Worm (Caenorhabditis elegans) whole organism, mixed stage, embryonic: Measurements from ENCODE around the gene C16C8.21.

Experiments
- M03D4.4 ChIP-seq: sonication (generic microtip); optimal IDR thresholded peaks from 2 replicates; lab custom pipeline; 2017; ENCODE audit warnings: mild to moderate bottlenecking, missing genetic modification characterization, missing compliant biosample characterization
- bed-3 ChIP-seq: fragments of 200-800 bp; sonication (Bioruptor generic); optimal IDR thresholded peaks from 3 replicates; lab custom pipeline; 2018; ENCODE audit warnings: mild to moderate bottlenecking, missing genetic modification characterization, moderate library complexity, missing compliant biosample characterization
- blmp-1 ChIP-seq: fragments of 150-350 bp; optimal IDR thresholded peaks from 2 replicates; lab custom pipeline; 2014; ENCODE audit warnings: missing biosample characterization, missing genetic modification characterization
- ceh-43 ChIP-seq: fragments of 200-800 bp; sonication (Bioruptor generic); optimal IDR thresholded peaks from 2 replicates; lab custom pipeline; 2018; ENCODE audit warnings: mild to moderate bottlenecking, missing genetic modification characterization, moderate library complexity, missing compliant biosample characterization
- ceh-83 ChIP-seq: fragments of 200-800 bp; sonication (Bioruptor generic); optimal IDR thresholded peaks from 2 replicates; lab custom pipeline; 2018; ENCODE audit warnings: mild to moderate bottlenecking, missing genetic modification characterization, missing compliant biosample characterization
- cnd-1 ChIP-seq: fragments of 200-800 bp; sonication (Bioruptor generic); optimal IDR thresholded peaks from 2 replicates; lab custom pipeline; 2018; ENCODE audit warnings: mild to moderate bottlenecking, missing genetic modification characterization, missing compliant biosample characterization
- drap-1 ChIP-seq: fragments of 200-800 bp; sonication (Bioruptor generic); optimal IDR thresholded peaks from 3 replicates; lab custom pipeline; 2018; ENCODE audit warnings: mild to moderate bottlenecking, missing genetic modification characterization, missing compliant biosample characterization
- elt-1 ChIP-seq: sonication (generic microtip); optimal IDR thresholded peaks from 2 replicates; lab custom pipeline; 2017; ENCODE audit warnings: missing genetic modification characterization, mild to moderate bottlenecking, missing compliant biosample characterization, antibody characterized with exemption, moderate library complexity, borderline replicate concordance; ENCODE audit not compliant: insufficient read depth
- elt-3 ChIP-seq: fragments of 150-350 bp; optimal IDR thresholded peaks from 2 replicates; lab custom pipeline; 2014; ENCODE audit warnings: missing biosample characterization, missing genetic modification characterization
- flh-1 ChIP-seq: fragments of 200-800 bp; sonication (Bioruptor generic); optimal IDR thresholded peaks from 2 replicates; lab custom pipeline; 2018; ENCODE audit warnings: mild to moderate bottlenecking, missing genetic modification characterization, moderate library complexity, missing compliant biosample characterization
- ham-2 ChIP-seq: fragments of 200-800 bp; sonication (Bioruptor generic); optimal IDR thresholded peaks from 2 replicates; lab custom pipeline; 2018; ENCODE audit warnings: mild to moderate bottlenecking, missing genetic modification characterization, missing compliant biosample characterization
- mab-5 ChIP-seq: fragments of 150-350 bp; optimal IDR thresholded peaks from 2 replicates; lab custom pipeline; 2014; ENCODE audit warnings: missing biosample characterization, missing genetic modification characterization
- mep-1 ChIP-seq: fragments of 150-350 bp; optimal IDR thresholded peaks from 2 replicates; lab custom pipeline; 2017; ENCODE audit warnings: missing biosample characterization, missing genetic modification reagents, missing genetic modification characterization, inconsistent platforms
- mls-2 ChIP-seq: sonication (generic microtip); optimal IDR thresholded peaks from 2 replicates; lab custom pipeline; 2016; ENCODE audit warnings: mild to moderate bottlenecking, missing genetic modification characterization, moderate library complexity, missing compliant biosample characterization
- nhr-12 ChIP-seq: fragments of 150-350 bp; optimal IDR thresholded peaks from 2 replicates; lab custom pipeline; 2014; ENCODE audit warnings: missing biosample characterization, missing genetic modification characterization
- nhr-2 ChIP-seq: fragments of 150-350 bp; optimal IDR thresholded peaks from 2 replicates; lab custom pipeline; 2014; ENCODE audit warnings: missing biosample characterization, missing genetic modification characterization
- nhr-237 ChIP-seq: fragments of 150-350 bp; optimal IDR thresholded peaks from 2 replicates; lab custom pipeline; 2014; ENCODE audit warnings: missing biosample characterization, missing genetic modification characterization
- nhr-28 ChIP-seq: fragments of 150-350 bp; optimal IDR thresholded peaks from 2 replicates; lab custom pipeline; 2014; ENCODE audit warnings: missing biosample characterization, missing genetic modification characterization
- nhr-76 ChIP-seq: sonication (generic microtip); optimal IDR thresholded peaks from 2 replicates; lab custom pipeline; 2017; ENCODE audit warnings: missing biosample characterization, missing genetic modification characterization
- pha-4 ChIP-seq: fragments of 150-350 bp; optimal IDR thresholded peaks from 2 replicates; lab custom pipeline; 2018; ENCODE audit warnings: missing biosample characterization, missing genetic modification reagents, missing genetic modification characterization
- sem-2 ChIP-seq: fragments of 200-800 bp; sonication (Bioruptor generic); optimal IDR thresholded peaks from 2 replicates; lab custom pipeline; 2018; ENCODE audit warnings: mild to moderate bottlenecking, missing genetic modification characterization, missing compliant biosample characterization
- snpc-4 ChIP-seq: fragments of 150-350 bp; optimal IDR thresholded peaks from 2 replicates; lab custom pipeline; 2014; ENCODE audit warnings: missing biosample characterization, missing genetic modification characterization
- tbx-8 ChIP-seq: fragments of 200-800 bp; sonication (Bioruptor generic); optimal IDR thresholded peaks from 2 replicates; lab custom pipeline; 2018; ENCODE audit warnings: mild to moderate bottlenecking, missing genetic modification characterization, moderate library complexity, missing compliant biosample characterization
- unc-120 ChIP-seq: sonication (generic microtip); optimal IDR thresholded peaks from 2 replicates; lab custom pipeline; 2017; ENCODE audit warnings: missing genetic modification characterization, missing compliant biosample characterization; ENCODE audit not compliant: poor library complexity, severe bottlenecking
- unc-39 ChIP-seq: fragments of 150-350 bp; optimal IDR thresholded peaks from 2 replicates; lab custom pipeline; 2014; ENCODE audit warnings: missing biosample characterization, missing genetic modification characterization
- unc-62 ChIP-seq: fragments of 150-350 bp; optimal IDR thresholded peaks from 2 replicates; lab custom pipeline; 2014; ENCODE audit warnings: missing biosample characterization, missing genetic modification reagents, missing genetic modification characterization
- zip-8 ChIP-seq: fragments of 150-350 bp; optimal IDR thresholded peaks from 2 replicates; lab custom pipeline; 2014; ENCODE audit warnings: missing biosample characterization, missing genetic modification characterization
- ztf-11 ChIP-seq: fragments of 150-350 bp; optimal IDR thresholded peaks from 2 replicates; lab custom pipeline; 2014; ENCODE audit warnings: missing biosample characterization, missing genetic modification characterization

C16C8.21 gene

DNA sequence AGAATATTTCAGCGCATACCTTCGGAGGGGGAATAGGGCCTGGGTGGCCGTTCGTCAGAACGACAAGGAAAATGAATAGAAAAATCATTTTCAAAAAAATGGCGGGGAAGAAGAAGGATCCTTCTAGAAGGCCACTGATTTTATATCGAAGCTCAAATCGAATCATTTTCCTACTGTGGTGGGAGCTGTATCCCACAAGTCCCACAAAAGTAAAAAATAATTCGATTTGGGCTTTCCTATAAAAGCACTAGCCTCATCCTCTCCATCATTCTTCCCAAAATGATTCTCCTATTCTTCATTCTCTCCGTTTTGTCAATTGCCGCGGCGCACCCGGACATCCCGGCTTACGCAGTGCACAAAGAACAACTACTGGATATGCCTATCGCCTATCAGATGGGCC lies 10.2 kb downstream of the C16C8.21 start, which contains the start of the genes C16C8.26 and C16C8.19:
TSS of gene C16C8.26 (minus strand) at position 101 of the 400 bp plus-strand sequence.
TSS of gene C16C8.19 (plus strand) at position 279 of the 400 bp plus-strand sequence.
- TF ChIP-seq M03D4.4 (tag; lab: Kevin White, UChicago) (no peak), nhr-76 (tag; lab: Kevin White, UChicago) (no peak), elt-1 (tag; lab: Kevin White, UChicago) (no peak), bed-3 (no peak), pha-4 (no peak)

- TF ChIP-seq ceh-83 (GFP tag; lab: Kevin White, UChicago) (no peak), snpc-4 (tag; lab: Kevin White, UChicago) (no peak), nhr-76 (tag; lab: Kevin White, UChicago) (no peak), elt-1 (tag; lab: Kevin White, UChicago) (no peak), ztf-11 (no peak)
Observed at ce11 chrII:3459199-3459598, 11.2 kb downstream of the C16C8.21 start.

DNA sequence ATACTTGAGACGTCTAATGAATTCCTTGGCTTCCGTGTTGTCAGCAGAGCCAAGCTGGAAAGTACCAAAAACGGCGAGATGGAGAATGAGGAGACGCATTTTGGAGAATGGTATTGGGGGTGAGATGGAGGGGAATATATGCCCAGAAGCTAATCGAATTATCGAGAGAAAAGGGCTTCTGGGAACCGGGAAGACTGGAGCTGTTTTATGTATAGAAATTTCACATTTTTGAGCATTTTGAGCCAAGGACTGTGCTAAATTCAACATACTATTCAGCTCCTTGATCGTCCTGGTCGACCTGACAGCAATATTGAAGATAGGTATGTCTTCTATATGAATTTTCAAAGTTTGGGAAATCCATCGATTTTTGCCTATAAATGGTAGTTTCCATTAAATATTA lies 12.0 kb downstream of the C16C8.21 start, which contains the start of gene C16C8.7:
TSS of gene C16C8.7 (minus strand) at position 101 of the 400 bp plus-strand sequence.
- no peak for TF ChIP-seq ceh-43 (GFP tag; lab: Kevin White, UChicago)
- no peak for TF ChIP-seq elt-3 (tag; lab: Kevin White, UChicago)
- TF ChIP-seq bed-3 = no peak
- no peak for TF ChIP-seq elt-1 (tag; lab: Kevin White, UChicago)
- no peak for TF ChIP-seq cnd-1 (tag; lab: Kevin White, UChicago)
- no peak for TF ChIP-seq pha-4
- no peak for TF ChIP-seq flh-1 (GFP tag; lab: Kevin White, UChicago)
- TF ChIP-seq ham-2 (GFP tag; lab: Kevin White, UChicago) = no peak
- TF ChIP-seq unc-62 (GFP tag; lab: Kevin White, UChicago) = no peak
- TF ChIP-seq mab-5 (tag; lab: Kevin White, UChicago) = no peak
- TF ChIP-seq zip-8 (tag; lab: Kevin White, UChicago) = no peak
- TF ChIP-seq drap-1 (GFP tag; lab: Kevin White, UChicago) = no peak
- TF ChIP-seq nhr-28 (tag; lab: Kevin White, UChicago) = no peak
- TF ChIP-seq mep-1 (tag; lab: Kevin White, UChicago) = no peak
- TF ChIP-seq M03D4.4 (tag; lab: Kevin White, UChicago) = no peak
- TF ChIP-seq nhr-237 (tag; lab: Kevin White, UChicago) = no peak

DNA sequence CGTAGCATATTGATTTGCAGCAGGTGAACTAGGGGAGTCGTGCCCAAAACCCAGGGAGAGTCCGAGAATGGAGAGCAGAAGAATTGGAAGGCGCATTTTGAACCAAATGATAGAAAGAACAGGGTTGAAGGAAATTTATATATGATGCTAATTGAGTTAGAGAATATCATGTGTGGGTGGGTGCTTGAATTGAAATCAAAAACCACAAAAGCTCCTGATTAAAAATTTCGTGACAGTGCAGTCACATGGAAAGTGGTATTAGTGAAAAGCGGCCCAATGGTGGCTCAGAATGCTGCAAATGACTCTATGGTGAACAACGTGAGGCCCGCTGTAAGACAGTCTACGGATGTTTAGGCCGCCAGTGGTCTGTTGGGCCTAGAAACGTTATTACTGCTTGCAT lies 13.6 kb downstream of the C16C8.21 start, which contains the start of gene C16C8.8:
TSS of gene C16C8.8 (minus strand) at position 101 of the 400 bp plus-strand sequence.
- TF ChIP-seq flh-1 (GFP tag; lab: Kevin White, UChicago) (no peak), nhr-76 (tag; lab: Kevin White, UChicago) (no peak), drap-1 (GFP tag; lab: Kevin White, UChicago) (no peak), unc-120 (tag; lab: Kevin White, UChicago) (no peak), elt-3 (tag; lab: Kevin White, UChicago) (no peak), unc-39 (tag; lab: Kevin White, UChicago) (no peak), M03D4.4 (tag; lab: Kevin White, UChicago) (no peak), nhr-12 (tag; lab: Kevin White, UChicago) (no peak)

DNA sequence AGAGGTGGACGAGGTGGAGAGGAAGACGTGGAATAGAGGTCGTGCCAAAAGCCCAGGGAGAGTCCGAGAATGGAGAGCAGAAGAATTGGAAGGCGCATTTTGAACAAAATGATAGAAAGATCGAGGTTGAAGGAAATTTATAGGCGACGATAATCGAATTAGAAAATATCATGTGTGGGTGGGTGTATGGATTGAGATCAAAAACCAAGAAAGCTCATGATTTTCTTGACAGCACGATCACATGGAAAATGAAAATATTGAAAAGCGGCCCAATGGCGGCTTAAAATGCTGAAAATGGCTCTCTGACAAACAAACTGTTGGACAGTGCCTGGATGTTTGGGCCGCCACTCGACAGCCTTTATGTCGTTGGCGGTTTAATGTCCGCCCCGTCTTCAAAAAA lies 15.1 kb downstream of the C16C8.21 start, which contains the start of gene C16C8.9:
TSS of gene C16C8.9 (minus strand) at position 101 of the 400 bp plus-strand sequence.
- TF ChIP-seq nhr-2 (tag; lab: Kevin White, UChicago) = no peak
- TF ChIP-seq cnd-1 (tag; lab: Kevin White, UChicago) = no peak
- TF ChIP-seq nhr-76 (tag; lab: Kevin White, UChicago) = no peak
- TF ChIP-seq sem-2 (GFP tag; lab: Kevin White, UChicago) = no peak
- no peak for TF ChIP-seq ceh-43 (GFP tag; lab: Kevin White, UChicago)
- TF ChIP-seq nhr-237 (tag; lab: Kevin White, UChicago) = no peak
- no peak for TF ChIP-seq mab-5 (tag; lab: Kevin White, UChicago)
- TF ChIP-seq unc-39 (tag; lab: Kevin White, UChicago) = no peak
- TF ChIP-seq blmp-1 (tag; lab: Kevin White, UChicago) = no peak
- TF ChIP-seq bed-3 = no peak
- no peak for TF ChIP-seq elt-1 (tag; lab: Kevin White, UChicago)
- TF ChIP-seq mls-2 = no peak
- TF ChIP-seq snpc-4 (tag; lab: Kevin White, UChicago) = no peak
- no peak for TF ChIP-seq tbx-8 (GFP tag; lab: Kevin White, UChicago)
- no peak for TF ChIP-seq elt-3 (tag; lab: Kevin White, UChicago)
- TF ChIP-seq, all 35 proteins: peak for 0
